Worm (Caenorhabditis elegans) whole organism, midembryonic: ENCODE results near the gene gldi-2.
"Not testable (repeated sequence)": the region's sequence is repeated elsewhere in the genome, so short reads cannot be mapped to it uniquely, and the experiment has no call there.

Experiments used
- T22C8.4 ChIP-seq: fragments of 200-800 bp; sonication (Bioruptor generic); IDR thresholded peaks from 2 replicates; pipeline ENCODE4 v1.3.6; 2022; ENCODE audit warnings: missing genetic modification characterization, missing compliant biosample characterization
- cog-1 ChIP-seq: sonication (generic microtip); optimal IDR thresholded peaks from 2 replicates; lab custom pipeline; 2016; ENCODE audit warnings: missing genetic modification characterization, missing compliant biosample characterization
- flt-1 ChIP-seq: fragments of 200-800 bp; sonication (Bioruptor generic); IDR thresholded peaks from 2 replicates; pipeline ENCODE4 v1.3.6; 2022; ENCODE audit warnings: missing genetic modification characterization, missing compliant biosample characterization
- klf-2 ChIP-seq: fragments of 200-800 bp; sonication (Bioruptor generic); conservative IDR thresholded peaks from 2 replicates; pipeline ENCODE4 v1.3.6; 2022; ENCODE audit warnings: missing genetic modification reagents, missing genetic modification characterization, missing compliant biosample characterization
- med-1 ChIP-seq: sonication (generic microtip); optimal IDR thresholded peaks from 2 replicates; lab custom pipeline; 2017; ENCODE audit warnings: missing genetic modification characterization, mild to moderate bottlenecking, missing compliant biosample characterization, antibody characterized with exemption, missing genetic modification reagents; ENCODE audit not compliant: insufficient read depth
- ref-1 ChIP-seq: fragments of 200-800 bp; sonication (Bioruptor generic); conservative IDR thresholded peaks from 2 replicates; pipeline ENCODE4 v1.3.6; 2022; ENCODE audit warnings: missing genetic modification reagents, missing genetic modification characterization, missing compliant biosample characterization
- tab-1 ChIP-seq: fragments of 200-800 bp; sonication (Bioruptor generic); IDR thresholded peaks from 2 replicates; pipeline ENCODE4 v1.3.6; 2022; ENCODE audit warnings: missing genetic modification characterization, missing compliant biosample characterization
- ztf-23 ChIP-seq: fragments of 200-800 bp; sonication (Bioruptor generic); IDR thresholded peaks from 2 replicates; pipeline ENCODE4 v1.3.6; 2022; ENCODE audit warnings: missing genetic modification reagents, missing genetic modification characterization, missing compliant biosample characterization
- ztf-29 ChIP-seq: fragments of 200-800 bp; sonication (Bioruptor generic); IDR thresholded peaks from 2 replicates; pipeline ENCODE4 v1.3.6; 2022; ENCODE audit warnings: missing genetic modification reagents, missing genetic modification characterization, missing compliant biosample characterization

Gene gldi-2

ce11 chrII:6749422-6749821 lies 33.8 kb upstream of the gldi-2 start, which contains the start of gene F41G3.10:
TSS of gene F41G3.10 (minus strand) at chrII:6749522.
- no peak for TF ChIP-seq ztf-23
- no peak for TF ChIP-seq ztf-29 (GFP tag; lab: Robert Waterston, UW)
- TF ChIP-seq klf-2 (GFP tag; lab: Robert Waterston, UW) = no peak
- TF ChIP-seq med-1 (GFP tag; lab: Kevin White, UChicago) = no peak
- no peak for TF ChIP-seq T22C8.4 (GFP tag; lab: Robert Waterston, UW)
- TF ChIP-seq tab-1 = no peak
- TF ChIP-seq flt-1 = no peak
- no peak for TF ChIP-seq ref-1
- TF ChIP-seq cog-1 = no peak

- no peak for TF ChIP-seq T22C8.4 (GFP tag; lab: Robert Waterston, UW)
- no peak for TF ChIP-seq ztf-29 (GFP tag; lab: Robert Waterston, UW)
- TF ChIP-seq ztf-23 = no peak
- no peak for TF ChIP-seq flt-1
- TF ChIP-seq klf-2 (GFP tag; lab: Robert Waterston, UW) = no peak
- no peak for TF ChIP-seq tab-1
- TF ChIP-seq med-1 (GFP tag; lab: Kevin White, UChicago) = no peak
- TF ChIP-seq ref-1 = no peak
- no peak for TF ChIP-seq cog-1
These were observed 32.3 kb upstream of the gldi-2 start, which contains the start of gene F41G3.20 for ce11 chrII:6750929-6751328. TSS of gene F41G3.20 (minus strand) at chrII:6751029.

ce11 chrII:6752027-6752426 lies 31.2 kb upstream of the gldi-2 start, which contains the start of gene F41G3.19:
TSS of gene F41G3.19 (minus strand) at chrII:6752127.
- TF ChIP-seq T22C8.4 (GFP tag; lab: Robert Waterston, UW) (no peak), ztf-23 (no peak), tab-1 (no peak), flt-1 (no peak), cog-1 (no peak), ref-1 (no peak), med-1 (GFP tag; lab: Kevin White, UChicago) (no peak), klf-2 (GFP tag; lab: Robert Waterston, UW) (no peak), ztf-29 (GFP tag; lab: Robert Waterston, UW) (no peak)

ce11 chrII:6752850-6753249 lies 30.4 kb upstream of the gldi-2 start, which contains the start of gene F41G3.21:
TSS of gene F41G3.21 (minus strand) at chrII:6752950.
- TF ChIP-seq klf-2 (GFP tag; lab: Robert Waterston, UW) (no peak), tab-1 (no peak), cog-1 (no peak), ztf-29 (GFP tag; lab: Robert Waterston, UW) (no peak), T22C8.4 (GFP tag; lab: Robert Waterston, UW) (no peak)

- TF ChIP-seq med-1 (GFP tag; lab: Kevin White, UChicago) (no peak), tab-1 (no peak)
These were observed 28.5 kb upstream of the gldi-2 start, which contains the start of the genes srx-95 and fis-1 for ce11 chrII:6754671-6755224. TSS of gene srx-95 (minus strand) at chrII:6754771. TSS of gene fis-1 (plus strand) at chrII:6755174.

DNA sequence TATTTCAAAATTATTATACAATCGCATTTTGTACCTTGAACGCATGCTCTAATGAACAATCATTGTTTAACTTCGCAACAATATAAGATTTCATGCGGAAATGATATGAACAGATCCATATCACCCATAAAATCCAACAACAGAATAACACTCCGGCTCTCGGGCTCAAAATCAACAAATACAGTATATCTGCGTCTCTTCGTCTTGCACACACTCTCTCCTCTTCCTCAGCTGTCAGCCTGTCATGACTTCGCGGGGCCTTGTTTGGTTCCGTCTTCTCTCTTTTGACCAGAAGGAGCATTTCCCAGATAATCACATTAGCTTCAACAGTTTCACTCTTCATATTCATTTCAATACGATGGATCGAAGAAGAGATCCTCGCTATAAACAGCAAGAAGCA lies 27.0 kb upstream of the gldi-2 start, which contains the start of gene F41G3.3:
Gene F41G3.3 (plus strand): TSS at position 301 of the 400 bp plus-strand sequence.
- TF ChIP-seq klf-2 (GFP tag; lab: Robert Waterston, UW) (no peak), ztf-29 (GFP tag; lab: Robert Waterston, UW) (no peak), ztf-23 (no peak), tab-1 (no peak), flt-1 (no peak), cog-1 (no peak), med-1 (GFP tag; lab: Kevin White, UChicago) (no peak), T22C8.4 (GFP tag; lab: Robert Waterston, UW) (no peak), ref-1 (no peak)

DNA sequence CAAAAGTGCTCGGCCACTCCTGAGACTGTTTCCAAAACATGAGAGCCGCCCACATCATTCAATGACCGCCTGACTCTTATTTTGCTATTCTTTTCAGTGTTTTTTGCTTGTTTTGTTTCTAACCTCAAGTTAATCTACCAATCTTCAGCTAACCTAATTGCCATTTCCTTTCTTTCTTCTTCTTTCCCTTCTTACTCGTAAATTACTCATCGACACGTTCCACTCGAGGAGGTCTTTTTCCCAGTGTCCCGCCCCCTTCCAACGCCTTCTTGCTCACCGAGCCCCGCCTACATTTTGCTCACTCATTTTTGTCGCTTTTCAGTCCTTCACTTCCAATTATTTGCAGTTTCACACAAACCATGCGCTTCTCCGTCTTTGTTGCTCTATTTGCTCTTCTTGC lies 18.5 kb upstream of the gldi-2 start, which contains the start of gene nlp-50:
Gene nlp-50 (plus strand): TSS at position 301 of the 400 bp plus-strand sequence.
- TF ChIP-seq tab-1 (no peak), klf-2 (GFP tag; lab: Robert Waterston, UW) (no peak), flt-1 (no peak), T22C8.4 (GFP tag; lab: Robert Waterston, UW) (no peak), cog-1 (no peak), ref-1 (no peak)

ce11 chrII:6768014-6768413 lies 15.2 kb upstream of the gldi-2 start, which contains the start of gene F41G3.18:
TSS of gene F41G3.18 (plus strand) at chrII:6768314.
- TF ChIP-seq tab-1 (no peak), ztf-23 (no peak), flt-1 (no peak), T22C8.4 (GFP tag; lab: Robert Waterston, UW) (no peak), ztf-29 (GFP tag; lab: Robert Waterston, UW) (no peak), med-1 (GFP tag; lab: Kevin White, UChicago) (no peak), klf-2 (GFP tag; lab: Robert Waterston, UW) (no peak), cog-1 (no peak), ref-1 (no peak)

ce11 chrII:6770030-6770429 lies 13.2 kb upstream of the gldi-2 start:
- TF ChIP-seq T22C8.4 (GFP tag; lab: Robert Waterston, UW) (no peak), flt-1 (no peak), ztf-23 (no peak), med-1 (GFP tag; lab: Kevin White, UChicago) (no peak), ztf-29 (GFP tag; lab: Robert Waterston, UW) (no peak), cog-1 (no peak), klf-2 (GFP tag; lab: Robert Waterston, UW) (no peak), tab-1 (no peak), ref-1 (no peak)

DNA sequence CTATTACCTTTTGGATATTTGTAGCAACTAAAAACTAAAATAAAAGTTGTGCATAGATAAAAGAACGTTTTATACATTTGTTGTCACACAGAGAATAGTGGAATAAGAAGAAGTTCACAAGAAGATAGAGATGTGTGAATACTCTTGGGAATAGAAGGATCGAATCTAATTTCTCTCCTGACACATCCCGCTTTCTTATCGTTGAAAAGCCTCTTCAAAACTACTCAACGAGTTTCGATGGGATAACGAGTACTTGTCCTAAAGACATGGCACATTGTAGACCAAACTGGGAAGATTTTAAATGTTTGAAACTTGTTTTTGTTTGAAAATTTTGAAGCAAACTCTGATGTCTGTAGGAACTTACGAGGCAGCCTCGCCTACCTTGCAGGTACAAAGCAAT lies 10.7 kb upstream of the gldi-2 start:
- TF ChIP-seq klf-2 (GFP tag; lab: Robert Waterston, UW) (no peak), tab-1 (no peak), T22C8.4 (GFP tag; lab: Robert Waterston, UW) (no peak)

DNA sequence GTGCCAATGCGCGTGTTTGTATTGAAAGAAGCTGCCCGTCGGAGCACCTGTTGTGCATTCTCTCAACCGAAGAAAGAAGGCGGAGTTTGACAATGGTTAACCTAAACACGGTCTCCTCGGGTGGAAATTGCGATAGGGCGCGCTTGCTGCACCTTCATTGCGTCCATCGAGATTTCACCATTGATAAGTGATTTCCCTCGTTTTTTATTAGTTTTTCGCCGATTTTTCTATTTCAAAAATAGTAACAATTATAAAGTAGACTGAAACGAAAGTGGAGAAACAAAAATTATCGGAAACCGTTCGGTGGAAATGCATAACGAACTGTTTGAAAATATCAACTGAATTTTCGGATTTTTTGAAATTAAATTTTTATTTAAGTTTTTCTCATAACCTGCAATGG lies 8.2 kb upstream of the gldi-2 start, which contains the start of gene agr-1:
Gene agr-1 (minus strand): TSS at position 101 of the 400 bp plus-strand sequence.
- TF ChIP-seq tab-1; ztf-23; T22C8.4 (GFP tag; lab: Robert Waterston, UW): not testable (repeated sequence)
